Worm (Caenorhabditis elegans): ENCODE data around the gene F49A5.10.

- TF ChIP-seq sea-1 (GFP tag; conservative IDR thresholded peaks at IDR 0.05) (no peak), tbx-11 (GFP tag; IDR thresholded peaks at IDR 0.05) (no peak)
Observed at ce11 chrV:16873642-16874041, 1.4 kb upstream of the F49A5.10 start, which contains the start of gene srw-23.

Data from whole organism, early embryonic.